Worm (Caenorhabditis elegans): Measurements from ENCODE around the gene tra-1.

DNA sequence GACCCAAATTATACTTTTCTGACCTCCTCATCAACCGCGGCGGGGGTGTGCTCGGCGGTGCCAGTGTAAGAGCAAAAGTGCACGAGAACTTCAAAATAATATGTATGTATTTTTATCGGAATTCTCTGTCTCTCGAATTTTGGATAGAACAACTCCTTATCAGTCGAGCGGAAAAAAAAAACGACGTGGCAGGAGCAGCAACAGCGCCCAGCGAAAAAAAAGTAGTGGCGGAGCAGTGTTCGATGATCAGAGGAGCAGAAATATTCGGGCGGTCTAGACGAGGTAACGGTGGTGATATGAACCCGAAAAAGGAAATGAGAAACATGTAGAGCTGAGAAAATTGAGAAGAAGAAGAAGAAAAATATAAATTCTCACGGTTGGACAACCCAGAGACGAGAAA lies 1.8 kb downstream of the tra-1 start:
- TF ChIP-seq dao-5 (tag; optimal IDR thresholded peaks at IDR 0.05) (no peak), him-1 (tag; optimal IDR thresholded peaks at IDR 0.05) (no peak)

All from whole organism, L4/young adult.